Fruit fly (Drosophila melanogaster) whole organism, embryonic: ENCODE data around the gene Trf4-1.

Experiments used
- C15 ChIP-seq: fragments of 200-800 bp; sonication (Bioruptor generic); IDR thresholded peaks from 3 replicates; pipeline ENCODE4 v1.3.6; 2022; ENCODE audit warnings: missing biosample characterization, missing genetic modification characterization
- CG1024 ChIP-seq: fragments of 200-800 bp; sonication (Bioruptor generic); IDR thresholded peaks from 2 replicates; pipeline ENCODE4 v1.3.6; 2022; ENCODE audit warnings: missing biosample characterization, missing genetic modification characterization
- CG10462 ChIP-seq: fragments of 200-800 bp; sonication (Bioruptor generic); optimal IDR thresholded peaks from 2 replicates; lab custom pipeline; 2016; ENCODE audit warnings: missing biosample characterization, missing genetic modification characterization
- CG12391 ChIP-seq: fragments of 200-800 bp; sonication (Bioruptor generic); optimal IDR thresholded peaks from 3 replicates; lab custom pipeline; 2018; ENCODE audit warnings: missing biosample characterization, mild to moderate bottlenecking, missing genetic modification characterization, moderate library complexity
- CG12744 ChIP-seq: fragments of 200-800 bp; sonication (Bioruptor generic); optimal IDR thresholded peaks from 2 replicates; lab custom pipeline; 2016; ENCODE audit warnings: missing biosample characterization, missing genetic modification characterization
- CG14667 ChIP-seq: fragments of 200-800 bp; sonication (Bioruptor generic); IDR thresholded peaks from 2 replicates; pipeline ENCODE4 v1.3.6; 2022; ENCODE audit warnings: missing biosample characterization, missing genetic modification characterization
- CG14860 ChIP-seq: fragments of 200-800 bp; sonication (Bioruptor generic); IDR thresholded peaks from 3 replicates; pipeline ENCODE4 v1.3.6; 2022; ENCODE audit warnings: missing biosample characterization, missing genetic modification characterization; ENCODE audit not compliant: partially characterized antibody
- CG15011 ChIP-seq: fragments of 200-800 bp; sonication (Bioruptor generic); optimal IDR thresholded peaks from 3 replicates; lab custom pipeline; 2018; ENCODE audit warnings: missing biosample characterization, mild to moderate bottlenecking, missing genetic modification characterization
- CG16815 ChIP-seq: fragments of 200-800 bp; sonication (Bioruptor generic); optimal IDR thresholded peaks from 3 replicates; lab custom pipeline; 2017; ENCODE audit warnings: missing biosample characterization, mild to moderate bottlenecking, missing genetic modification characterization
- CG17802 ChIP-seq: fragments of 200-800 bp; sonication (Bioruptor generic); optimal IDR thresholded peaks from 2 replicates; lab custom pipeline; 2018; ENCODE audit warnings: missing biosample characterization, mild to moderate bottlenecking, missing genetic modification characterization, moderate library complexity
- CG3163 ChIP-seq: fragments of 200-800 bp; sonication (Bioruptor generic); optimal IDR thresholded peaks from 3 replicates; lab custom pipeline; 2016; ENCODE audit warnings: missing biosample characterization, missing genetic modification characterization
- CG4424 ChIP-seq: fragments of 200-800 bp; sonication (Bioruptor generic); optimal IDR thresholded peaks from 3 replicates; lab custom pipeline; 2016; ENCODE audit warnings: missing biosample characterization, missing genetic modification characterization
- CG7786 ChIP-seq: fragments of 200-800 bp; sonication (Bioruptor generic); optimal IDR thresholded peaks from 2 replicates; lab custom pipeline; 2016; ENCODE audit warnings: missing biosample characterization, missing genetic modification characterization
- CG8089 ChIP-seq: fragments of 200-800 bp; sonication (Bioruptor generic); optimal IDR thresholded peaks from 3 replicates; lab custom pipeline; 2016; ENCODE audit warnings: missing biosample characterization, missing genetic modification characterization
- CG9609 ChIP-seq: fragments of 200-800 bp; sonication (Bioruptor generic); optimal IDR thresholded peaks from 3 replicates; lab custom pipeline; 2016; ENCODE audit warnings: missing biosample characterization, missing genetic modification characterization
- CG9932 ChIP-seq: fragments of 200-800 bp; sonication (Bioruptor generic); IDR thresholded peaks from 2 replicates; pipeline ENCODE4 v1.3.6; 2022; ENCODE audit warnings: missing biosample characterization, missing genetic modification characterization
- Dek ChIP-seq: fragments of 200-800 bp; sonication (Bioruptor generic); optimal IDR thresholded peaks from 3 replicates; lab custom pipeline; 2019; ENCODE audit warnings: missing biosample characterization, mild to moderate bottlenecking, missing genetic modification characterization, moderate library complexity
- Dll ChIP-seq: fragments of 200-800 bp; sonication (Bioruptor generic); IDR thresholded peaks from 4 replicates; pipeline ENCODE4 v1.3.6; 2022; ENCODE audit warnings: missing biosample characterization, missing genetic modification characterization; ENCODE audit not compliant: partially characterized antibody
- Dp ChIP-seq: fragments of 200-800 bp; sonication (Bioruptor generic); optimal IDR thresholded peaks from 2 replicates; lab custom pipeline; 2018; ENCODE audit warnings: missing biosample characterization, mild to moderate bottlenecking, missing genetic modification characterization, moderate library complexity
- Gug ChIP-seq: fragments of 200-800 bp; sonication (Bioruptor generic); IDR thresholded peaks from 4 replicates; pipeline ENCODE4 v1.3.6; 2022; ENCODE audit warnings: missing biosample characterization, missing genetic modification characterization
- H15 ChIP-seq: fragments of 200-800 bp; sonication (Bioruptor generic); IDR thresholded peaks from 3 replicates; pipeline ENCODE4 v1.3.6; 2022; ENCODE audit warnings: missing biosample characterization, missing genetic modification characterization
- Hr3 ChIP-seq: fragments of 200-800 bp; sonication (Bioruptor generic); optimal IDR thresholded peaks from 3 replicates; lab custom pipeline; 2016; ENCODE audit warnings: missing biosample characterization, missing genetic modification characterization
- Hsf ChIP-seq: fragments of 200-800 bp; sonication (Bioruptor generic); optimal IDR thresholded peaks from 3 replicates; lab custom pipeline; 2016; ENCODE audit warnings: missing biosample characterization, missing genetic modification characterization
- Jarid2 ChIP-seq: fragments of 200-800 bp; sonication (Bioruptor generic); optimal IDR thresholded peaks from 3 replicates; lab custom pipeline; 2017; ENCODE audit warnings: mild to moderate bottlenecking, missing biosample characterization, missing genetic modification reagents, missing genetic modification characterization
- NFAT ChIP-seq: fragments of 200-800 bp; sonication (Bioruptor generic); IDR thresholded peaks from 2 replicates; pipeline ENCODE4 v1.3.6; 2022; ENCODE audit warnings: missing biosample characterization, missing genetic modification characterization
- Nf-YB ChIP-seq: fragments of 200-800 bp; sonication (Bioruptor generic); optimal IDR thresholded peaks from 3 replicates; lab custom pipeline; 2019; ENCODE audit warnings: missing biosample characterization, mild to moderate bottlenecking, missing genetic modification characterization, moderate library complexity
- Nf-YC ChIP-seq: fragments of 200-800 bp; optimal IDR thresholded peaks from 3 replicates; lab custom pipeline; 2019; ENCODE audit warnings: missing biosample characterization, mild to moderate bottlenecking, missing genetic modification characterization, moderate library complexity
- Xbp1 ChIP-seq: fragments of 200-800 bp; sonication (Bioruptor generic); optimal IDR thresholded peaks from 3 replicates; lab custom pipeline; 2016; ENCODE audit warnings: missing biosample characterization, mild to moderate bottlenecking, missing genetic modification characterization
- ase ChIP-seq: fragments of 200-800 bp; sonication (Bioruptor generic); IDR thresholded peaks from 3 replicates; pipeline ENCODE4 v1.3.6; 2022; ENCODE audit warnings: missing biosample characterization, missing genetic modification characterization
- bcd ChIP-seq: fragments of 200-800 bp; sonication (Bioruptor generic); optimal IDR thresholded peaks from 2 replicates; lab custom pipeline; 2017; ENCODE audit warnings: missing biosample characterization, mild to moderate bottlenecking, missing genetic modification characterization
- caup ChIP-seq: fragments of 200-800 bp; sonication (Bioruptor generic); optimal IDR thresholded peaks from 3 replicates; lab custom pipeline; 2017; ENCODE audit warnings: missing biosample characterization, mild to moderate bottlenecking, missing genetic modification characterization, moderate library complexity; ENCODE audit not compliant: severe bottlenecking
- crp ChIP-seq, 2 experiments: fragments of 200-800 bp; sonication (Bioruptor generic); optimal IDR thresholded peaks; 2 replicates in 1 of 2; 3 replicates in 1 of 2; lab custom pipeline; 2017; ENCODE audit warnings: missing biosample characterization in 2 of 2, missing genetic modification characterization in 2 of 2, mild to moderate bottlenecking in 1 of 2, moderate library complexity in 1 of 2
- dpn ChIP-seq, 2 experiments: fragments of 200-800 bp; sonication (Bioruptor generic); optimal IDR thresholded peaks; 3 replicates each; lab custom pipeline; 2016; ENCODE audit warnings: missing biosample characterization in 2 of 2, missing genetic modification characterization in 2 of 2
- fd3F ChIP-seq: fragments of 200-800 bp; sonication (Bioruptor generic); optimal IDR thresholded peaks from 2 replicates; lab custom pipeline; 2018; ENCODE audit warnings: missing biosample characterization, mild to moderate bottlenecking, missing genetic modification characterization, moderate library complexity
- grau ChIP-seq: fragments of 200-800 bp; optimal IDR thresholded peaks from 3 replicates; lab custom pipeline; 2019; ENCODE audit warnings: missing biosample characterization, mild to moderate bottlenecking, missing genetic modification characterization, moderate library complexity
- ind ChIP-seq: fragments of 200-800 bp; sonication (Bioruptor generic); optimal IDR thresholded peaks from 3 replicates; lab custom pipeline; 2016; ENCODE audit warnings: missing biosample characterization, missing genetic modification characterization
- lab ChIP-seq: fragments of 200-800 bp; sonication (Bioruptor generic); optimal IDR thresholded peaks from 3 replicates; lab custom pipeline; 2017; ENCODE audit warnings: missing biosample characterization, missing genetic modification characterization, mild to moderate bottlenecking, moderate library complexity, missing genetic modification reagents
- lov ChIP-seq, 2 experiments: fragments of 200-800 bp in 1 of 2; fragments of >200 bp in 1 of 2; sonication (Bioruptor generic) in 1 of 2; IDR thresholded peaks in 1 of 2; optimal IDR thresholded peaks in 1 of 2; 2 replicates in 1 of 2; 3 replicates in 1 of 2; pipeline versions ENCODE4 v1.3.6 to Lab custom; 2017 to 2022; ENCODE audit warnings: missing biosample characterization in 1 of 2, missing genetic modification characterization in 1 of 2
- pb ChIP-seq: fragments of 200-800 bp; sonication (Bioruptor generic); optimal IDR thresholded peaks from 3 replicates; lab custom pipeline; 2016; ENCODE audit warnings: missing biosample characterization, missing genetic modification characterization
- sc ChIP-seq, 3 experiments: fragments of >200 bp in 2 of 3; fragments of 200-800 bp in 1 of 3; sonication (Bioruptor generic) in 1 of 3; optimal IDR thresholded peaks; 2 replicates in 2 of 3; 3 replicates in 1 of 3; lab custom pipeline; 2017; ENCODE audit warnings: mild to moderate bottlenecking in 1 of 3, missing biosample characterization in 1 of 3, missing genetic modification characterization in 1 of 3, missing genetic modification reagents in 1 of 3
- schlank ChIP-seq: fragments of 200-800 bp; sonication (Bioruptor generic); optimal IDR thresholded peaks from 2 replicates; lab custom pipeline; 2018; ENCODE audit warnings: missing biosample characterization, mild to moderate bottlenecking, missing genetic modification characterization
- slou ChIP-seq: fragments of 200-800 bp; sonication (Bioruptor generic); optimal IDR thresholded peaks from 3 replicates; lab custom pipeline; 2016; ENCODE audit warnings: missing biosample characterization, missing genetic modification characterization
- stc ChIP-seq: fragments of 200-800 bp; sonication (Bioruptor generic); IDR thresholded peaks from 2 replicates; pipeline ENCODE4 v1.3.6; 2022; ENCODE audit warnings: missing biosample characterization, missing genetic modification characterization
- tin ChIP-seq: fragments of 200-800 bp; sonication (Bioruptor generic); optimal IDR thresholded peaks from 3 replicates; lab custom pipeline; 2016; ENCODE audit warnings: missing biosample characterization, missing genetic modification characterization
- tll ChIP-seq, 2 experiments: fragments of 200-800 bp in 1 of 2; fragments of >200 bp in 1 of 2; sonication (Bioruptor generic) in 1 of 2; optimal IDR thresholded peaks; 2 replicates each; lab custom pipeline; 2017 to 2019; ENCODE audit warnings: missing biosample characterization in 2 of 2, missing genetic modification characterization in 2 of 2, mild to moderate bottlenecking in 1 of 2, moderate library complexity in 1 of 2
- toy ChIP-seq: fragments of 200-800 bp; sonication (Bioruptor generic); IDR thresholded peaks from 2 replicates; pipeline ENCODE4 v1.3.6; 2022; ENCODE audit warnings: missing biosample characterization, missing genetic modification characterization
- vfl ChIP-seq: fragments of 200-800 bp; sonication (Bioruptor generic); optimal IDR thresholded peaks from 2 replicates; lab custom pipeline; 2016; ENCODE audit warnings: missing biosample characterization, missing genetic modification characterization
- z ChIP-seq: fragments of 200-800 bp; sonication (Bioruptor generic); IDR thresholded peaks from 3 replicates; pipeline ENCODE4 v1.3.6; 2022; ENCODE audit warnings: missing biosample characterization, missing genetic modification characterization
- zfh2 ChIP-seq: fragments of 200-800 bp; sonication (Bioruptor generic); optimal IDR thresholded peaks from 2 replicates; lab custom pipeline; 2016; ENCODE audit warnings: missing biosample characterization, missing genetic modification characterization

Trf4-1 gene

dm6 chrX:8573744-8574484 is 13.8 kb downstream of the Trf4-1 start, which contains the start of gene CG12065 (continued):
- TF ChIP-seq lov (optimal IDR thresholded peaks at IDR 0.05; lab: Kevin White, UChicago) (no peak), lov (GFP tag; IDR thresholded peaks at IDR 0.05; lab: Robert Waterston, UW) (no peak), NFAT (GFP tag; lab: Robert Waterston, UW) (no peak), bcd (GFP tag; lab: Kevin White, UChicago) (peak; percentile 10), CG12391 (tag; lab: Kevin White, UChicago) (no peak), caup (GFP tag; lab: Kevin White, UChicago) (peak; percentile 57), crp (GFP tag; optimal IDR thresholded peaks at IDR 0.05; lab: Kevin White, UChicago) (no peak), slou (GFP tag; lab: Kevin White, UChicago) (no peak), Dp (peak; percentile 88), CG12744 (GFP tag; lab: Kevin White, UChicago) (no peak), lab (GFP tag; lab: Kevin White, UChicago) (peak; percentile 45), CG14860 (GFP tag; lab: Robert Waterston, UW) (no peak), Xbp1 (GFP tag; lab: Kevin White, UChicago) (no peak), CG10462 (GFP tag; lab: Kevin White, UChicago) (no peak), fd3F (GFP tag; lab: Kevin White, UChicago) (peak; percentile 73), C15 (GFP tag; lab: Robert Waterston, UW) (0 out of 3 replicates have a peak, but pooled peaks have one; percentile 41), toy (no peak), CG4424 (GFP tag; lab: Kevin White, UChicago) (no peak), pb (GFP tag; lab: Kevin White, UChicago) (no peak), CG8089 (no peak), zfh2 (GFP tag; lab: Kevin White, UChicago) (no peak), grau (tag; lab: Kevin White, UChicago) (peak; percentile 49), Gug (GFP tag; lab: Robert Waterston, UW) (no peak), ase (no peak), CG9932 (GFP tag; lab: Robert Waterston, UW) (no peak), Dek (tag; lab: Kevin White, UChicago) (peak; percentile 40), CG3163 (GFP tag; lab: Kevin White, UChicago) (no peak), CG15011 (GFP tag; lab: Kevin White, UChicago) (peak; percentile 8), vfl (GFP tag; lab: Kevin White, UChicago) (no peak), CG17802 (tag; lab: Kevin White, UChicago) (no peak), CG7786 (no peak), tll (GFP tag; optimal IDR thresholded peaks at IDR 0.05; lab: Kevin White, UChicago) (no peak), dpn (GFP tag; optimal IDR thresholded peaks at IDR 0.05; lab: Kevin White, UChicago) (no peak), z (GFP tag; lab: Robert Waterston, UW) (no peak), CG16815 (no peak), tin (GFP tag; lab: Kevin White, UChicago) (no peak), stc (no peak), CG9609 (GFP tag; lab: Kevin White, UChicago) (no peak), H15 (no peak), Dll (GFP tag; lab: Robert Waterston, UW) (no peak), Hsf (GFP tag; lab: Kevin White, UChicago) (no peak), ind (GFP tag; lab: Kevin White, UChicago) (no peak), Nf-YB (GFP tag; lab: Kevin White, UChicago) (peak; percentile 54), CG1024 (GFP tag; lab: Robert Waterston, UW) (no peak), CG14667 (no peak), schlank (tag; lab: Kevin White, UChicago) (no peak), Jarid2 (peak; percentile 74), sc (optimal IDR thresholded peaks at IDR 0.05; lab: Kevin White, UChicago) (no peak), sc (GFP tag; optimal IDR thresholded peaks at IDR 0.05; lab: Kevin White, UChicago) (no peak), Hr3 (GFP tag; lab: Kevin White, UChicago) (no peak), Nf-YC (tag; lab: Kevin White, UChicago) (peak; percentile 67)
